Worm (Caenorhabditis elegans) whole organism, young adult: ENCODE data around the gene dhhc-5.

ENCODE experiments used
- D2030.7 ChIP-seq: fragments of 200-800 bp; sonication (Bioruptor generic); IDR thresholded peaks from 2 replicates; pipeline ENCODE4 v1.3.6; 2022; ENCODE audit warnings: missing genetic modification reagents, missing genetic modification characterization, missing compliant biosample characterization
- F33H1.4 ChIP-seq: fragments of 200-800 bp; sonication (Bioruptor generic); IDR thresholded peaks from 2 replicates; pipeline ENCODE4 v1.3.6; 2022; ENCODE audit warnings: missing genetic modification reagents, missing genetic modification characterization, missing compliant biosample characterization
- F49E8.2 ChIP-seq: sonication (generic microtip); optimal IDR thresholded peaks from 3 replicates; lab custom pipeline; 2017; ENCODE audit warnings: missing genetic modification characterization, mild to moderate bottlenecking, missing compliant biosample characterization, antibody characterized with exemption, moderate library complexity; ENCODE audit not compliant: insufficient read depth
- F52B5.7 ChIP-seq: sonication (generic microtip); optimal IDR thresholded peaks from 2 replicates; lab custom pipeline; 2016; ENCODE audit warnings: mild to moderate bottlenecking, missing genetic modification characterization, missing compliant biosample characterization
- F55B11.4 ChIP-seq: sonication (generic microtip); optimal IDR thresholded peaks from 2 replicates; lab custom pipeline; 2016; ENCODE audit warnings: missing compliant biosample characterization, missing genetic modification characterization, borderline replicate concordance; ENCODE audit not compliant: insufficient read depth
- K12H6.12 ChIP-seq: fragments of 200-800 bp; sonication (Bioruptor generic); optimal IDR thresholded peaks from 2 replicates; lab custom pipeline; 2018; ENCODE audit warnings: mild to moderate bottlenecking, missing genetic modification characterization, missing compliant biosample characterization
- T26A5.8 ChIP-seq: sonication (generic microtip); optimal IDR thresholded peaks from 2 replicates; lab custom pipeline; 2016; ENCODE audit warnings: missing genetic modification characterization, missing compliant biosample characterization
- Y53F4B.3 ChIP-seq: fragments of 200-800 bp; sonication (Bioruptor generic); IDR thresholded peaks from 2 replicates; pipeline ENCODE4 v1.3.6; 2022; ENCODE audit warnings: missing genetic modification reagents, missing genetic modification characterization, missing compliant biosample characterization
- Y53G8AR.9 ChIP-seq: fragments of 200-800 bp; sonication (Bioruptor generic); conservative IDR thresholded peaks from 2 replicates; pipeline ENCODE4 v1.3.6; 2022; ENCODE audit warnings: missing genetic modification reagents, missing genetic modification characterization, missing compliant biosample characterization
- Y79H2A.3 ChIP-seq: fragments of 200-800 bp; sonication (Bioruptor generic); conservative IDR thresholded peaks from 2 replicates; pipeline ENCODE4 v1.3.6; 2022; ENCODE audit warnings: missing genetic modification reagents, missing genetic modification characterization, missing compliant biosample characterization
- ZK185.1 ChIP-seq: sonication (generic microtip); optimal IDR thresholded peaks from 2 replicates; lab custom pipeline; 2016; ENCODE audit warnings: mild to moderate bottlenecking, missing genetic modification characterization, missing compliant biosample characterization; ENCODE audit not compliant: poor library complexity, severe bottlenecking
- akir-1 ChIP-seq: fragments of 200-800 bp; sonication (Bioruptor generic); optimal IDR thresholded peaks from 2 replicates; lab custom pipeline; 2018; ENCODE audit warnings: mild to moderate bottlenecking, missing genetic modification characterization, moderate library complexity, missing compliant biosample characterization
- aptf-2 ChIP-seq: fragments of 200-800 bp; sonication (Bioruptor generic); conservative IDR thresholded peaks from 2 replicates; pipeline ENCODE4 v1.3.6; 2022; ENCODE audit warnings: missing genetic modification reagents, missing genetic modification characterization, missing compliant biosample characterization
- attf-3 ChIP-seq: fragments of 200-800 bp; sonication (Bioruptor generic); conservative IDR thresholded peaks from 2 replicates; pipeline ENCODE4 v1.3.6; 2022; ENCODE audit warnings: missing genetic modification reagents, missing genetic modification characterization, missing compliant biosample characterization
- attf-5 ChIP-seq: fragments of 200-800 bp; sonication (Bioruptor generic); optimal IDR thresholded peaks from 2 replicates; lab custom pipeline; 2018; ENCODE audit warnings: mild to moderate bottlenecking, missing genetic modification characterization, missing compliant biosample characterization
- bed-2 ChIP-seq: fragments of 200-800 bp; sonication (Bioruptor generic); IDR thresholded peaks from 2 replicates; pipeline ENCODE4 v1.3.6; 2022; ENCODE audit warnings: missing genetic modification reagents, missing genetic modification characterization, missing compliant biosample characterization
- ccch-3 ChIP-seq: fragments of 200-800 bp; sonication (Bioruptor generic); optimal IDR thresholded peaks from 2 replicates; lab custom pipeline; 2018; ENCODE audit warnings: mild to moderate bottlenecking, missing genetic modification characterization, missing compliant biosample characterization
- cebp-2 ChIP-seq: fragments of 200-800 bp; sonication (Bioruptor generic); IDR thresholded peaks from 2 replicates; pipeline ENCODE4 v1.3.6; 2022; ENCODE audit warnings: missing genetic modification characterization, missing compliant biosample characterization
- ceh-40 ChIP-seq: fragments of 200-800 bp; sonication (Bioruptor generic); IDR thresholded peaks from 2 replicates; pipeline ENCODE4 v1.3.6; 2022; ENCODE audit warnings: missing genetic modification characterization, missing compliant biosample characterization
- ceh-91 ChIP-seq: fragments of 200-800 bp; sonication (Bioruptor generic); IDR thresholded peaks from 2 replicates; pipeline ENCODE4 v1.3.6; 2022; ENCODE audit warnings: missing genetic modification reagents, missing genetic modification characterization, missing compliant biosample characterization
- chd-7 ChIP-seq: sonication (generic microtip); optimal IDR thresholded peaks from 2 replicates; lab custom pipeline; 2016; ENCODE audit warnings: mild to moderate bottlenecking, missing genetic modification characterization, moderate library complexity, missing compliant biosample characterization
- dox-1 ChIP-seq: fragments of 200-800 bp; sonication (Bioruptor generic); IDR thresholded peaks from 2 replicates; pipeline ENCODE4 v1.3.6; 2022; ENCODE audit warnings: missing genetic modification reagents, missing genetic modification characterization, missing compliant biosample characterization
- dpl-1 ChIP-seq: fragments of 150-350 bp; optimal IDR thresholded peaks from 2 replicates; lab custom pipeline; 2014; ENCODE audit warnings: missing biosample characterization, missing genetic modification reagents, missing genetic modification characterization
- efl-1 ChIP-seq: fragments of 150-350 bp; optimal IDR thresholded peaks from 2 replicates; lab custom pipeline; 2014; ENCODE audit warnings: missing biosample characterization, missing genetic modification reagents, missing genetic modification characterization
- egl-18 ChIP-seq: fragments of 200-800 bp; sonication (Bioruptor generic); IDR thresholded peaks from 2 replicates; pipeline ENCODE4 v1.3.6; 2022; ENCODE audit warnings: missing genetic modification reagents, missing genetic modification characterization, missing compliant biosample characterization
- egl-44 ChIP-seq: fragments of 200-800 bp; sonication (Bioruptor generic); IDR thresholded peaks from 2 replicates; pipeline ENCODE4 v1.3.6; 2022; ENCODE audit warnings: missing genetic modification reagents, missing genetic modification characterization, missing compliant biosample characterization
- ets-4 ChIP-seq: fragments of 200-800 bp; sonication (Bioruptor generic); optimal IDR thresholded peaks from 2 replicates; lab custom pipeline; 2018; ENCODE audit warnings: mild to moderate bottlenecking, missing genetic modification characterization, missing compliant biosample characterization
- fkh-3 ChIP-seq: sonication (generic microtip); optimal IDR thresholded peaks from 2 replicates; lab custom pipeline; 2016; ENCODE audit warnings: mild to moderate bottlenecking, missing genetic modification characterization, missing compliant biosample characterization
- hrde-1 ChIP-seq: sonication (generic microtip); optimal IDR thresholded peaks from 2 replicates; lab custom pipeline; 2016; ENCODE audit warnings: missing genetic modification characterization, mild to moderate bottlenecking, missing compliant biosample characterization, moderate library complexity, missing genotype, missing genetic modification reagents, borderline replicate concordance
- hsf-1 ChIP-seq: fragments of 200-800 bp; sonication (Bioruptor generic); IDR thresholded peaks from 2 replicates; pipeline ENCODE4 v1.3.6; 2022; ENCODE audit warnings: missing genetic modification reagents, missing genetic modification characterization, missing compliant biosample characterization
- lag-1 ChIP-seq: fragments of 200-800 bp; sonication (Bioruptor generic); IDR thresholded peaks from 2 replicates; pipeline ENCODE4 v1.3.6; 2022; ENCODE audit warnings: missing genetic modification reagents, missing genetic modification characterization, missing compliant biosample characterization
- let-526 ChIP-seq: fragments of 200-800 bp; sonication (Bioruptor generic); IDR thresholded peaks from 2 replicates; pipeline ENCODE4 v1.3.6; 2022; ENCODE audit warnings: missing genetic modification reagents, missing genetic modification characterization, missing compliant biosample characterization
- let-607 ChIP-seq, 2 experiments: fragments of 200-800 bp in 1 of 2; sonication (Bioruptor generic) in 1 of 2; sonication (generic microtip) in 1 of 2; optimal IDR thresholded peaks; 2 replicates each; lab custom pipeline; 2016 to 2018; ENCODE audit warnings: mild to moderate bottlenecking in 2 of 2, missing compliant biosample characterization in 2 of 2, missing genetic modification characterization in 2 of 2, moderate library complexity in 2 of 2, missing genotype in 1 of 2
- lir-1 ChIP-seq: fragments of 200-800 bp; sonication (Bioruptor generic); conservative IDR thresholded peaks from 2 replicates; pipeline ENCODE4 v1.3.6; 2022; ENCODE audit warnings: missing genetic modification reagents, missing genetic modification characterization, missing compliant biosample characterization
- lsl-1 ChIP-seq: fragments of 200-800 bp; sonication (Bioruptor generic); optimal IDR thresholded peaks from 2 replicates; lab custom pipeline; 2018; ENCODE audit warnings: mild to moderate bottlenecking, missing genetic modification characterization, moderate library complexity, missing compliant biosample characterization
- madf-3 ChIP-seq: fragments of 200-800 bp; sonication (Bioruptor generic); IDR thresholded peaks from 2 replicates; pipeline ENCODE4 v1.3.6; 2022; ENCODE audit warnings: missing genetic modification reagents, missing genetic modification characterization, missing compliant biosample characterization
- mcd-1 ChIP-seq: fragments of 200-800 bp; sonication (Bioruptor generic); IDR thresholded peaks from 2 replicates; pipeline ENCODE4 v1.3.6; 2022; ENCODE audit warnings: missing genetic modification reagents, missing genetic modification characterization, missing compliant biosample characterization
- nhr-179 ChIP-seq: sonication (generic microtip); optimal IDR thresholded peaks from 2 replicates; lab custom pipeline; 2016; ENCODE audit warnings: mild to moderate bottlenecking, missing genetic modification characterization, missing compliant biosample characterization
- pha-4 ChIP-seq: fragments of 150-350 bp; sonication (generic microtip); optimal IDR thresholded peaks from 2 replicates; lab custom pipeline; 2014; ENCODE audit warnings: missing biosample characterization, missing genetic modification reagents, missing genetic modification characterization
- rec-8 ChIP-seq, 2 experiments: sonication (generic microtip); optimal IDR thresholded peaks; 2 replicates each; lab custom pipeline; 2016; ENCODE audit warnings: mild to moderate bottlenecking in 2 of 2, missing genetic modification characterization in 2 of 2, missing genetic modification reagents in 2 of 2, missing genotype in 2 of 2, missing biosample characterization in 1 of 2, missing compliant biosample characterization in 1 of 2, moderate library complexity in 1 of 2
- rpc-1 ChIP-seq, 2 experiments: fragments of 150-350 bp in 1 of 2; sonication (generic microtip) in 1 of 2; optimal IDR thresholded peaks; 2 replicates each; lab custom pipeline; 2014 to 2018; ENCODE audit warnings: missing biosample characterization in 1 of 2, missing genetic modification characterization in 1 of 2, missing genetic modification reagents in 1 of 2, missing genotype in 1 of 2
- sea-2 ChIP-seq: fragments of 200-800 bp; sonication (Bioruptor generic); IDR thresholded peaks from 2 replicates; pipeline ENCODE4 v1.3.6; 2022; ENCODE audit warnings: missing genetic modification characterization, missing compliant biosample characterization
- somi-1 ChIP-seq: fragments of 200-800 bp; sonication (Bioruptor generic); optimal IDR thresholded peaks from 2 replicates; lab custom pipeline; 2018; ENCODE audit warnings: mild to moderate bottlenecking, missing genetic modification characterization, missing compliant biosample characterization
- tbp1 ChIP-seq: fragments of 200-800 bp; sonication (Bioruptor generic); optimal IDR thresholded peaks from 2 replicates; lab custom pipeline; 2018; ENCODE audit warnings: mild to moderate bottlenecking, missing genetic modification characterization, missing compliant biosample characterization
- tbx-9 ChIP-seq: sonication (generic microtip); optimal IDR thresholded peaks from 2 replicates; lab custom pipeline; 2016; ENCODE audit warnings: borderline replicate concordance, missing genetic modification characterization, inconsistent platforms, missing compliant biosample characterization
- zfh-2 ChIP-seq: fragments of 200-800 bp; sonication (Bioruptor generic); conservative IDR thresholded peaks from 2 replicates; pipeline ENCODE4 v1.3.6; 2022; ENCODE audit warnings: missing genetic modification reagents, missing genetic modification characterization, missing compliant biosample characterization

The dhhc-5 gene

ce11 chrIII:6887574-6887973 is 38.7 kb upstream of the dhhc-5 start (continued):
- no peak for TF ChIP-seq cebp-2
- peak; percentile 30 for TF ChIP-seq efl-1
- peak; percentile 53 for TF ChIP-seq K12H6.12 (tag; lab: Kevin White, UChicago)
- peak; percentile 64; the same call in 1 of the 2 replicates for TF ChIP-seq hsf-1 (GFP tag; lab: Robert Waterston, UW)
- TF ChIP-seq ccch-3 (GFP tag; lab: Kevin White, UChicago): no peak
- peak; percentile 37; the same call in 1 of the 2 replicates for TF ChIP-seq F33H1.4 (GFP tag; lab: Robert Waterston, UW)
- peak; percentile 75 for TF ChIP-seq ZK185.1
- peak; percentile 6 to 38 for TF ChIP-seq let-607 (tag; optimal IDR thresholded peaks at IDR 0.05; lab: Kevin White, UChicago)
- TF ChIP-seq Y53F4B.3 (GFP tag; lab: Robert Waterston, UW): peak; percentile 83; the same call in 1 of the 2 replicates
- no peak for TF ChIP-seq egl-18
- TF ChIP-seq zfh-2 (GFP tag; lab: Robert Waterston, UW): no peak
- peak; percentile 36 to 83 for TF ChIP-seq rec-8 (tag; optimal IDR thresholded peaks at IDR 0.05; lab: Kevin White, UChicago)
- TF ChIP-seq hrde-1 (tag; lab: Kevin White, UChicago): peak; percentile 85
- TF ChIP-seq Y53G8AR.9 (GFP tag; lab: Robert Waterston, UW): peak; percentile 62; the same call in 1 of the 2 replicates
- TF ChIP-seq let-526 (GFP tag; lab: Robert Waterston, UW): peak; percentile 71; the same call in 1 of the 2 replicates
- TF ChIP-seq lsl-1: peak; percentile 39
- TF ChIP-seq attf-3: peak; percentile 64
- no peak for TF ChIP-seq T26A5.8
- TF ChIP-seq F55B11.4 (tag; lab: Kevin White, UChicago): no peak
- TF ChIP-seq mcd-1 (GFP tag; lab: Robert Waterston, UW): no peak; the same call in 1 of the 2 replicates
- TF ChIP-seq bed-2: no peak
- TF ChIP-seq dpl-1 (GFP tag; lab: Kevin White, UChicago): no peak
- no peak for TF ChIP-seq pha-4 (tag; lab: Kevin White, UChicago)
- peak; percentile 70; the same call in 1 of the 2 replicates for TF ChIP-seq egl-44 (GFP tag; lab: Robert Waterston, UW)
- TF ChIP-seq lir-1 (GFP tag; lab: Robert Waterston, UW): peak; percentile 38; the same call in 1 of the 2 replicates
- TF ChIP-seq attf-5 (GFP tag; lab: Kevin White, UChicago): peak; percentile 67
- TF ChIP-seq F52B5.7 (tag; lab: Kevin White, UChicago): peak; percentile 66
- TF ChIP-seq lag-1 (GFP tag; lab: Robert Waterston, UW): 0 out of 2 replicates have a peak, but pooled peaks have one; percentile 62
- peak; percentile 99 for TF ChIP-seq tbp1

ce11 chrIII:6885889-6886288 is 37.0 kb upstream of the dhhc-5 start:
- TF ChIP-seq D2030.7 (GFP tag; lab: Robert Waterston, UW) (no peak), let-607 (tag; optimal IDR thresholded peaks at IDR 0.05; lab: Kevin White, UChicago) (no peak), Y79H2A.3 (GFP tag; lab: Robert Waterston, UW) (no peak), lsl-1 (no peak), akir-1 (GFP tag; lab: Kevin White, UChicago) (no peak), dox-1 (GFP tag; lab: Robert Waterston, UW) (no peak)

ce11 chrIII:6884203-6884602 is 35.3 kb upstream of the dhhc-5 start, which contains the start of gene med-2:
Gene med-2 (plus strand): TSS chrIII:6884503.
- TF ChIP-seq sea-2 (GFP tag; lab: Robert Waterston, UW) (no peak), aptf-2 (no peak), tbx-9 (tag; lab: Kevin White, UChicago) (no peak), fkh-3 (no peak), ceh-91 (GFP tag; lab: Robert Waterston, UW) (no peak), nhr-179 (tag; lab: Kevin White, UChicago) (no peak), somi-1 (GFP tag; lab: Kevin White, UChicago) (no peak), F49E8.2 (tag; lab: Kevin White, UChicago) (no peak), rpc-1 (optimal IDR thresholded peaks at IDR 0.05; lab: Kevin White, UChicago) (no peak), rpc-1 (tag; optimal IDR thresholded peaks at IDR 0.05; lab: Kevin White, UChicago) (no peak), madf-3 (GFP tag; lab: Robert Waterston, UW) (no peak), chd-7 (no peak), ceh-40 (GFP tag; lab: Robert Waterston, UW) (no peak), let-526 (GFP tag; lab: Robert Waterston, UW) (no peak), ets-4 (GFP tag; lab: Kevin White, UChicago) (no peak)
